Worm (Caenorhabditis elegans) whole organism, mixed stage, embryonic: ENCODE data around the gene agt-2.

Experiments used
- M03D4.4 ChIP-seq: sonication (generic microtip); optimal IDR thresholded peaks from 2 replicates; lab custom pipeline; 2017; ENCODE audit warnings: mild to moderate bottlenecking, missing genetic modification characterization, missing compliant biosample characterization
- bed-3 ChIP-seq: fragments of 200-800 bp; sonication (Bioruptor generic); optimal IDR thresholded peaks from 3 replicates; lab custom pipeline; 2018; ENCODE audit warnings: mild to moderate bottlenecking, missing genetic modification characterization, moderate library complexity, missing compliant biosample characterization
- blmp-1 ChIP-seq: fragments of 150-350 bp; optimal IDR thresholded peaks from 2 replicates; lab custom pipeline; 2014; ENCODE audit warnings: missing biosample characterization, missing genetic modification characterization
- ceh-43 ChIP-seq: fragments of 200-800 bp; sonication (Bioruptor generic); optimal IDR thresholded peaks from 2 replicates; lab custom pipeline; 2018; ENCODE audit warnings: mild to moderate bottlenecking, missing genetic modification characterization, moderate library complexity, missing compliant biosample characterization
- ceh-83 ChIP-seq: fragments of 200-800 bp; sonication (Bioruptor generic); optimal IDR thresholded peaks from 2 replicates; lab custom pipeline; 2018; ENCODE audit warnings: mild to moderate bottlenecking, missing genetic modification characterization, missing compliant biosample characterization
- ces-1 ChIP-seq: fragments of 150-350 bp; optimal IDR thresholded peaks from 2 replicates; lab custom pipeline; 2014; ENCODE audit warnings: missing biosample characterization, missing genetic modification reagents, missing genetic modification characterization
- cnd-1 ChIP-seq: fragments of 200-800 bp; sonication (Bioruptor generic); optimal IDR thresholded peaks from 2 replicates; lab custom pipeline; 2018; ENCODE audit warnings: mild to moderate bottlenecking, missing genetic modification characterization, missing compliant biosample characterization
- drap-1 ChIP-seq: fragments of 200-800 bp; sonication (Bioruptor generic); optimal IDR thresholded peaks from 3 replicates; lab custom pipeline; 2018; ENCODE audit warnings: mild to moderate bottlenecking, missing genetic modification characterization, missing compliant biosample characterization
- elt-1 ChIP-seq: sonication (generic microtip); optimal IDR thresholded peaks from 2 replicates; lab custom pipeline; 2017; ENCODE audit warnings: missing genetic modification characterization, mild to moderate bottlenecking, missing compliant biosample characterization, antibody characterized with exemption, moderate library complexity, borderline replicate concordance; ENCODE audit not compliant: insufficient read depth
- elt-3 ChIP-seq: fragments of 150-350 bp; optimal IDR thresholded peaks from 2 replicates; lab custom pipeline; 2014; ENCODE audit warnings: missing biosample characterization, missing genetic modification characterization
- flh-1 ChIP-seq: fragments of 200-800 bp; sonication (Bioruptor generic); optimal IDR thresholded peaks from 2 replicates; lab custom pipeline; 2018; ENCODE audit warnings: mild to moderate bottlenecking, missing genetic modification characterization, moderate library complexity, missing compliant biosample characterization
- ham-2 ChIP-seq: fragments of 200-800 bp; sonication (Bioruptor generic); optimal IDR thresholded peaks from 2 replicates; lab custom pipeline; 2018; ENCODE audit warnings: mild to moderate bottlenecking, missing genetic modification characterization, missing compliant biosample characterization
- hlh-1 ChIP-seq: fragments of 150-350 bp; optimal IDR thresholded peaks from 2 replicates; lab custom pipeline; 2014; ENCODE audit warnings: missing biosample characterization, missing genetic modification reagents, missing genetic modification characterization
- lin-13 ChIP-seq: fragments of 150-350 bp; optimal IDR thresholded peaks from 2 replicates; lab custom pipeline; 2014; ENCODE audit warnings: missing biosample characterization, missing genetic modification characterization
- lin-32 ChIP-seq: fragments of 200-800 bp; sonication (Bioruptor generic); optimal IDR thresholded peaks from 2 replicates; lab custom pipeline; 2018; ENCODE audit warnings: mild to moderate bottlenecking, missing genetic modification characterization, missing compliant biosample characterization
- lsy-2 ChIP-seq: fragments of 150-350 bp; optimal IDR thresholded peaks from 2 replicates; lab custom pipeline; 2014; ENCODE audit warnings: missing biosample characterization, missing genetic modification characterization
- mab-5 ChIP-seq: fragments of 150-350 bp; optimal IDR thresholded peaks from 2 replicates; lab custom pipeline; 2014; ENCODE audit warnings: missing biosample characterization, missing genetic modification characterization
- mep-1 ChIP-seq: fragments of 150-350 bp; optimal IDR thresholded peaks from 2 replicates; lab custom pipeline; 2017; ENCODE audit warnings: missing biosample characterization, missing genetic modification reagents, missing genetic modification characterization, inconsistent platforms
- mls-2 ChIP-seq: sonication (generic microtip); optimal IDR thresholded peaks from 2 replicates; lab custom pipeline; 2016; ENCODE audit warnings: mild to moderate bottlenecking, missing genetic modification characterization, moderate library complexity, missing compliant biosample characterization
- nhr-12 ChIP-seq: fragments of 150-350 bp; optimal IDR thresholded peaks from 2 replicates; lab custom pipeline; 2014; ENCODE audit warnings: missing biosample characterization, missing genetic modification characterization
- nhr-2 ChIP-seq: fragments of 150-350 bp; optimal IDR thresholded peaks from 2 replicates; lab custom pipeline; 2014; ENCODE audit warnings: missing biosample characterization, missing genetic modification characterization
- nhr-237 ChIP-seq: fragments of 150-350 bp; optimal IDR thresholded peaks from 2 replicates; lab custom pipeline; 2014; ENCODE audit warnings: missing biosample characterization, missing genetic modification characterization
- nhr-28 ChIP-seq: fragments of 150-350 bp; optimal IDR thresholded peaks from 2 replicates; lab custom pipeline; 2014; ENCODE audit warnings: missing biosample characterization, missing genetic modification characterization
- nhr-76 ChIP-seq: sonication (generic microtip); optimal IDR thresholded peaks from 2 replicates; lab custom pipeline; 2017; ENCODE audit warnings: missing biosample characterization, missing genetic modification characterization
- pha-4 ChIP-seq: fragments of 150-350 bp; optimal IDR thresholded peaks from 2 replicates; lab custom pipeline; 2018; ENCODE audit warnings: missing biosample characterization, missing genetic modification reagents, missing genetic modification characterization
- sem-2 ChIP-seq: fragments of 200-800 bp; sonication (Bioruptor generic); optimal IDR thresholded peaks from 2 replicates; lab custom pipeline; 2018; ENCODE audit warnings: mild to moderate bottlenecking, missing genetic modification characterization, missing compliant biosample characterization
- snpc-4 ChIP-seq: fragments of 150-350 bp; optimal IDR thresholded peaks from 2 replicates; lab custom pipeline; 2014; ENCODE audit warnings: missing biosample characterization, missing genetic modification characterization
- sptf-1 ChIP-seq: sonication (generic microtip); optimal IDR thresholded peaks from 2 replicates; lab custom pipeline; 2017; ENCODE audit warnings: mild to moderate bottlenecking, missing genetic modification characterization, moderate library complexity, missing compliant biosample characterization
- tbx-8 ChIP-seq: fragments of 200-800 bp; sonication (Bioruptor generic); optimal IDR thresholded peaks from 2 replicates; lab custom pipeline; 2018; ENCODE audit warnings: mild to moderate bottlenecking, missing genetic modification characterization, moderate library complexity, missing compliant biosample characterization
- unc-120 ChIP-seq: sonication (generic microtip); optimal IDR thresholded peaks from 2 replicates; lab custom pipeline; 2017; ENCODE audit warnings: missing genetic modification characterization, missing compliant biosample characterization; ENCODE audit not compliant: poor library complexity, severe bottlenecking
- unc-39 ChIP-seq: fragments of 150-350 bp; optimal IDR thresholded peaks from 2 replicates; lab custom pipeline; 2014; ENCODE audit warnings: missing biosample characterization, missing genetic modification characterization
- unc-62 ChIP-seq: fragments of 150-350 bp; optimal IDR thresholded peaks from 2 replicates; lab custom pipeline; 2014; ENCODE audit warnings: missing biosample characterization, missing genetic modification reagents, missing genetic modification characterization
- zip-8 ChIP-seq: fragments of 150-350 bp; optimal IDR thresholded peaks from 2 replicates; lab custom pipeline; 2014; ENCODE audit warnings: missing biosample characterization, missing genetic modification characterization
- ztf-11 ChIP-seq: fragments of 150-350 bp; optimal IDR thresholded peaks from 2 replicates; lab custom pipeline; 2014; ENCODE audit warnings: missing biosample characterization, missing genetic modification characterization

Gene agt-2

ce11 chrII:5326024-5326627 lies 47.5 kb downstream of the agt-2 start:
- TF ChIP-seq cnd-1 (no peak), hlh-1 (tag; lab: Kevin White, UChicago) (peak; percentile 38), bed-3 (GFP tag; lab: Kevin White, UChicago) (no peak), lsy-2 (tag; lab: Kevin White, UChicago) (peak; percentile 22), lin-13 (tag; lab: Kevin White, UChicago) (no peak), unc-120 (tag; lab: Kevin White, UChicago) (peak; percentile 71), ztf-11 (tag; lab: Kevin White, UChicago) (no peak), unc-62 (peak; percentile 57), mls-2 (tag; lab: Kevin White, UChicago) (no peak), pha-4 (peak; percentile 34), unc-39 (no peak), ceh-83 (GFP tag; lab: Kevin White, UChicago) (no peak), sem-2 (GFP tag; lab: Kevin White, UChicago) (no peak), blmp-1 (tag; lab: Kevin White, UChicago) (no peak), elt-1 (tag; lab: Kevin White, UChicago) (no peak), sptf-1 (tag; lab: Kevin White, UChicago) (no peak), drap-1 (no peak), tbx-8 (GFP tag; lab: Kevin White, UChicago) (no peak), ham-2 (GFP tag; lab: Kevin White, UChicago) (no peak), nhr-237 (tag; lab: Kevin White, UChicago) (no peak), nhr-12 (no peak), ces-1 (GFP tag; lab: Kevin White, UChicago) (peak; percentile 72), snpc-4 (tag; lab: Kevin White, UChicago) (no peak), elt-3 (no peak), nhr-28 (no peak), nhr-2 (tag; lab: Kevin White, UChicago) (no peak), ceh-43 (GFP tag; lab: Kevin White, UChicago) (no peak), lin-32 (no peak), zip-8 (no peak), flh-1 (no peak), M03D4.4 (tag; lab: Kevin White, UChicago) (no peak), mep-1 (tag; lab: Kevin White, UChicago) (peak; percentile 39)
- TF ChIP-seq, all 35 proteins: peak for 7

DNA sequence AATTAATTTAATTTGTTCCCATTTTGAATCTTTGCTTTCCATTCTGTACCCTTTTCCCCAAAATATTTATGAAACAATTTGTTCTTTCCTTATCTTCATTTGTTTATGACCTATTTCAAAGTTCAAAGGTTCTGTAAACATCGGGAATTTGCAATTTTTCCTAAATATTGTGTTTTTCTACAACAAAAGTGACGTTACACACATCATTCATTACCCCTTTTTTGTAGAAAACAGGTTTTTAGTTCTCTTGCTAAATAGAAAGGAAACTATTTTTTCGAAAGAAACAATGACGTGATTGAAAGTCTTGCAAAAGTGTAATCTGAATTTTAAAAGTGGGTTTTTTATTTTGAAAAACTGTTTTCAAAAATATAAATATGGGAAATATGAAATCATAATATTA lies 49.0 kb downstream of the agt-2 start:
- TF ChIP-seq pha-4 (no peak), ceh-43 (GFP tag; lab: Kevin White, UChicago) (no peak), nhr-12 (no peak), lsy-2 (tag; lab: Kevin White, UChicago) (no peak), mab-5 (tag; lab: Kevin White, UChicago) (no peak), ceh-83 (GFP tag; lab: Kevin White, UChicago) (no peak), zip-8 (no peak), drap-1 (no peak), tbx-8 (GFP tag; lab: Kevin White, UChicago) (no peak), cnd-1 (no peak), flh-1 (no peak), mls-2 (tag; lab: Kevin White, UChicago) (no peak)
- TF ChIP-seq, all 35 proteins: peak for 0

- TF ChIP-seq lin-13 (tag; lab: Kevin White, UChicago): no peak
- no peak for TF ChIP-seq nhr-237 (tag; lab: Kevin White, UChicago)
- no peak for TF ChIP-seq snpc-4 (tag; lab: Kevin White, UChicago)
- TF ChIP-seq drap-1: no peak
- TF ChIP-seq unc-120 (tag; lab: Kevin White, UChicago): no peak
Measured at ce11 chrII:5323773-5324172, 49.9 kb downstream of the agt-2 start.

DNA sequence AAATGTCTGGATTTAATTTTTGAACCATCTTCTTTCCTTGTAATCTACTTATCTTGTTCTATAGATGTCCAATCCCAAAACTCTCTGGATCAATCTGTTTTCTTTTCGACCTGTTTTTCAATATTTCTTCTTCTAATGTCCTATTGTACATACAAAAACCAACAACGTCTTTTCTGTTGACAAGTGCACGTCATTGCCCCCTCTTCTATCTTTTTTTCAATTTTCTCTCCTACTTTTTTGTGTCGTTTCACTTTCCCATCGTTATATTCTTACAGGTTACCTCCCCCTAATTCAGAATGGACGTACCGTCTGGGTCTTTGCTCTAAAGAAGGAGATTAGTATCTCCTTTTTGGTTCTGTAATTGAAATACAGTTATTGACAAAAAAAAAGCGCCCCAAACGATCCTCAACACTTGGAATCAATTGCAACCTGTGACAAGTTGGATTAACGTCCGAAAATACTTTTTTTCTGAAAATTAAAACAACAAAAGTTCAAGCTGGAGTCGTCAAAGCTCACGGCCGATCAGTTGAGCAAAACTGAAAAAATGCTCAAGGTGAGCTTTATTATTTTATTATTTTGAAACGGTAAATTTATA lies 50.8 kb downstream of the agt-2 start, which contains the start of gene vhp-1:
Gene vhp-1 (plus strand): TSS at position 545 of the 595 bp plus-strand sequence.
- TF ChIP-seq lsy-2 (tag; lab: Kevin White, UChicago) (no peak), flh-1 (no peak), nhr-76 (tag; lab: Kevin White, UChicago) (no peak), unc-120 (tag; lab: Kevin White, UChicago) (no peak), pha-4 (no peak), ham-2 (GFP tag; lab: Kevin White, UChicago) (no peak), bed-3 (GFP tag; lab: Kevin White, UChicago) (no peak), ces-1 (GFP tag; lab: Kevin White, UChicago) (no peak), sptf-1 (tag; lab: Kevin White, UChicago) (no peak), drap-1 (no peak), ceh-43 (GFP tag; lab: Kevin White, UChicago) (no peak), nhr-28 (no peak), lin-13 (tag; lab: Kevin White, UChicago) (no peak), unc-39 (no peak), mep-1 (tag; lab: Kevin White, UChicago) (no peak), mls-2 (tag; lab: Kevin White, UChicago) (no peak), elt-3 (no peak), zip-8 (no peak), nhr-237 (tag; lab: Kevin White, UChicago) (no peak), cnd-1 (no peak)
- TF ChIP-seq, all 35 proteins: peak for 0
